Worm (Caenorhabditis elegans) whole organism, L1 larva: Measurements from ENCODE around the gene R07B1.13.

Experiments used
- aha-1 ChIP-seq: fragments of 150-350 bp; optimal IDR thresholded peaks from 2 replicates; lab custom pipeline; 2014; ENCODE audit warnings: missing biosample characterization, missing genetic modification characterization
- ceh-8 ChIP-seq: fragments of 200-800 bp; sonication (Bioruptor generic); optimal IDR thresholded peaks from 2 replicates; lab custom pipeline; 2018; ENCODE audit warnings: mild to moderate bottlenecking, missing genetic modification characterization, moderate library complexity, missing compliant biosample characterization
- ceh-82 ChIP-seq, 3 experiments: fragments of 150-350 bp in 1 of 3; sonication (generic microtip) in 2 of 3; optimal IDR thresholded peaks; 2 replicates each; lab custom pipeline; 2014 to 2017; ENCODE audit warnings: missing biosample characterization in 3 of 3, missing genetic modification characterization in 3 of 3
- dsc-1 ChIP-seq: sonication (generic microtip); optimal IDR thresholded peaks from 2 replicates; lab custom pipeline; 2016; ENCODE audit warnings: mild to moderate bottlenecking, missing genetic modification characterization, missing compliant biosample characterization
- efl-1 ChIP-seq, 4 experiments: fragments of 150-350 bp; optimal IDR thresholded peaks in 3 of 4; peaks in 1 of 4; 1 replicate in 1 of 4; 2 replicates in 3 of 4; lab custom pipeline; 2014; ENCODE audit warnings: missing biosample characterization in 2 of 4, missing genetic modification characterization in 2 of 4, missing genetic modification reagents in 2 of 4
- efl-3 ChIP-seq: fragments of 200-800 bp; sonication (Bioruptor generic); optimal IDR thresholded peaks from 2 replicates; lab custom pipeline; 2018; ENCODE audit warnings: mild to moderate bottlenecking, missing genetic modification characterization, missing compliant biosample characterization
- egl-13 ChIP-seq: sonication (generic microtip); optimal IDR thresholded peaks from 2 replicates; lab custom pipeline; 2016; ENCODE audit warnings: missing genotype, missing genetic modification reagents, missing genetic modification characterization, missing compliant biosample characterization
- egl-27 ChIP-seq, 2 experiments: fragments of 150-350 bp in 1 of 2; sonication (generic microtip); optimal IDR thresholded peaks; 3 replicates each; lab custom pipeline; 2017 to 2018; ENCODE audit warnings: missing biosample characterization in 2 of 2, missing genetic modification characterization in 2 of 2, missing genetic modification reagents in 2 of 2
- elt-3 ChIP-seq, 6 experiments: fragments of 150-350 bp in 1 of 6; sonication (generic microtip); optimal IDR thresholded peaks; 2 replicates each; lab custom pipeline; 2017 to 2018; ENCODE audit warnings: missing biosample characterization in 6 of 6, missing genetic modification characterization in 6 of 6, inconsistent platforms in 1 of 6
- fkh-10 ChIP-seq: sonication (generic microtip); optimal IDR thresholded peaks from 2 replicates; lab custom pipeline; 2017; ENCODE audit warnings: missing biosample characterization, missing genetic modification reagents, missing genetic modification characterization
- fkh-4 ChIP-seq: sonication (generic microtip); optimal IDR thresholded peaks from 2 replicates; lab custom pipeline; 2016; ENCODE audit warnings: missing compliant biosample characterization, missing genetic modification characterization, borderline replicate concordance
- fkh-8 ChIP-seq: sonication (generic microtip); optimal IDR thresholded peaks from 2 replicates; lab custom pipeline; 2016; ENCODE audit warnings: mild to moderate bottlenecking, missing genetic modification characterization, missing compliant biosample characterization
- fos-1 ChIP-seq: fragments of 150-350 bp; optimal IDR thresholded peaks from 2 replicates; lab custom pipeline; 2014; ENCODE audit warnings: missing biosample characterization, missing genetic modification characterization
- hlh-4 ChIP-seq: sonication (generic microtip); optimal IDR thresholded peaks from 2 replicates; lab custom pipeline; 2016; ENCODE audit warnings: mild to moderate bottlenecking, missing genetic modification characterization, missing compliant biosample characterization
- hpl-2 ChIP-seq: fragments of 150-350 bp; optimal IDR thresholded peaks from 2 replicates; lab custom pipeline; 2014; ENCODE audit warnings: missing biosample characterization, missing genetic modification reagents, missing genetic modification characterization
- irx-1 ChIP-seq: sonication (generic microtip); optimal IDR thresholded peaks from 2 replicates; lab custom pipeline; 2016; ENCODE audit warnings: missing genetic modification characterization, missing compliant biosample characterization
- isw-1 ChIP-seq: fragments of 200-800 bp; sonication (Bioruptor generic); IDR thresholded peaks from 2 replicates; pipeline ENCODE4 v1.3.6; 2022; ENCODE audit warnings: missing genetic modification characterization, missing compliant biosample characterization
- jun-1 ChIP-seq: fragments of 150-350 bp; optimal IDR thresholded peaks from 2 replicates; lab custom pipeline; 2014; ENCODE audit warnings: missing biosample characterization, missing genetic modification reagents, missing genetic modification characterization
- lin-14 ChIP-seq: fragments of 200-800 bp; sonication (Bioruptor generic); optimal IDR thresholded peaks from 2 replicates; lab custom pipeline; 2018; ENCODE audit warnings: mild to moderate bottlenecking, missing genetic modification characterization, moderate library complexity, missing compliant biosample characterization
- lin-15B ChIP-seq: fragments of 150-350 bp; sonication (generic microtip); optimal IDR thresholded peaks from 3 replicates; lab custom pipeline; 2014; ENCODE audit warnings: missing biosample characterization, missing genetic modification characterization
- lin-35 ChIP-seq, 2 experiments: fragments of 150-350 bp; optimal IDR thresholded peaks; 2 replicates each; lab custom pipeline; 2014; ENCODE audit warnings: missing biosample characterization in 2 of 2, missing genetic modification characterization in 2 of 2, missing genetic modification reagents in 2 of 2
- lsy-2 ChIP-seq, 2 experiments: fragments of 150-350 bp; optimal IDR thresholded peaks; 2 replicates each; lab custom pipeline; 2014; ENCODE audit warnings: missing biosample characterization in 2 of 2, missing genetic modification characterization in 2 of 2
- mdl-1 ChIP-seq, 2 experiments: fragments of 150-350 bp; optimal IDR thresholded peaks; 2 replicates each; lab custom pipeline; 2014 to 2017; ENCODE audit warnings: missing biosample characterization in 2 of 2, missing genetic modification characterization in 2 of 2, inconsistent platforms in 1 of 2
- mep-1 ChIP-seq: fragments of 150-350 bp; optimal IDR thresholded peaks from 2 replicates; lab custom pipeline; 2014; ENCODE audit warnings: missing biosample characterization, missing genetic modification characterization
- nhr-19 ChIP-seq: fragments of 200-800 bp; sonication (Bioruptor generic); conservative IDR thresholded peaks from 2 replicates; pipeline ENCODE4 v1.3.6; 2022; ENCODE audit warnings: missing genetic modification characterization, missing compliant biosample characterization
- nhr-20 ChIP-seq: sonication (generic microtip); optimal IDR thresholded peaks from 2 replicates; lab custom pipeline; 2016; ENCODE audit warnings: mild to moderate bottlenecking, missing genetic modification characterization, missing compliant biosample characterization
- nhr-28 ChIP-seq: fragments of 150-350 bp; optimal IDR thresholded peaks from 2 replicates; lab custom pipeline; 2014; ENCODE audit warnings: missing biosample characterization, missing genetic modification characterization
- nhr-47 ChIP-seq: sonication (generic microtip); optimal IDR thresholded peaks from 2 replicates; lab custom pipeline; 2016; ENCODE audit warnings: mild to moderate bottlenecking, missing genetic modification characterization, moderate library complexity, missing compliant biosample characterization
- nhr-71 ChIP-seq: sonication (generic microtip); optimal IDR thresholded peaks from 2 replicates; lab custom pipeline; 2016; ENCODE audit warnings: mild to moderate bottlenecking, missing genetic modification characterization, moderate library complexity, missing compliant biosample characterization
- nhr-76 ChIP-seq: sonication (generic microtip); optimal IDR thresholded peaks from 2 replicates; lab custom pipeline; 2017; ENCODE audit warnings: missing biosample characterization, missing genetic modification characterization
- nhr-77 ChIP-seq: fragments of 150-350 bp; optimal IDR thresholded peaks from 2 replicates; lab custom pipeline; 2014; ENCODE audit warnings: missing biosample characterization, missing genetic modification characterization
- nhr-85 ChIP-seq: sonication (generic microtip); peaks from one replicate; lab custom pipeline; 2016; ENCODE audit warnings: missing genetic modification characterization, inconsistent platforms, missing compliant biosample characterization
- pax-3 ChIP-seq: fragments of 200-800 bp; sonication (Bioruptor generic); optimal IDR thresholded peaks from 2 replicates; lab custom pipeline; 2018; ENCODE audit warnings: mild to moderate bottlenecking, missing genetic modification characterization, moderate library complexity, missing compliant biosample characterization
- rnt-1 ChIP-seq: sonication (generic microtip); optimal IDR thresholded peaks from 2 replicates; lab custom pipeline; 2016; ENCODE audit warnings: mild to moderate bottlenecking, missing genetic modification characterization, moderate library complexity, missing compliant biosample characterization
- snpc-4 ChIP-seq: fragments of 150-350 bp; optimal IDR thresholded peaks from 2 replicates; lab custom pipeline; 2014; ENCODE audit warnings: missing biosample characterization, missing genetic modification characterization
- sox-4 ChIP-seq: sonication (generic microtip); optimal IDR thresholded peaks from 2 replicates; lab custom pipeline; 2016; ENCODE audit warnings: missing genetic modification characterization, missing compliant biosample characterization
- sptf-1 ChIP-seq: fragments of 150-350 bp; optimal IDR thresholded peaks from 2 replicates; lab custom pipeline; 2014; ENCODE audit warnings: missing biosample characterization, missing genetic modification characterization
- tbx-2 ChIP-seq: sonication (generic microtip); optimal IDR thresholded peaks from 2 replicates; lab custom pipeline; 2016; ENCODE audit warnings: missing genetic modification characterization, missing compliant biosample characterization
- unc-130 ChIP-seq: fragments of 150-350 bp; optimal IDR thresholded peaks from 2 replicates; lab custom pipeline; 2017; ENCODE audit warnings: missing biosample characterization, missing genetic modification characterization, inconsistent platforms
- unc-30 ChIP-seq: sonication (generic microtip); optimal IDR thresholded peaks from 2 replicates; lab custom pipeline; 2017; ENCODE audit warnings: missing biosample characterization, missing genetic modification characterization
- unc-86 ChIP-seq: sonication (generic microtip); optimal IDR thresholded peaks from 2 replicates; lab custom pipeline; 2016; ENCODE audit warnings: missing genetic modification characterization, missing compliant biosample characterization
- unc-98 ChIP-seq: fragments of 200-800 bp; sonication (Bioruptor generic); IDR thresholded peaks from 2 replicates; pipeline ENCODE4 v1.3.6; 2022; ENCODE audit warnings: missing genetic modification characterization, missing compliant biosample characterization
- xbp-1 ChIP-seq: sonication (generic microtip); optimal IDR thresholded peaks from 2 replicates; lab custom pipeline; 2016; ENCODE audit warnings: missing genetic modification characterization, missing compliant biosample characterization
- zag-1 ChIP-seq: fragments of 150-350 bp; optimal IDR thresholded peaks from 2 replicates; lab custom pipeline; 2014; ENCODE audit warnings: missing biosample characterization, missing genetic modification characterization
- ztf-11 ChIP-seq, 2 experiments: sonication (generic microtip); optimal IDR thresholded peaks; 2 replicates each; lab custom pipeline; 2016 to 2017; ENCODE audit warnings: missing genetic modification characterization in 2 of 2, missing biosample characterization in 1 of 2, missing compliant biosample characterization in 1 of 2
- ztf-4 ChIP-seq: fragments of 150-350 bp; optimal IDR thresholded peaks from 2 replicates; lab custom pipeline; 2014; ENCODE audit warnings: missing biosample characterization, missing genetic modification characterization

Gene R07B1.13

ce11 chrX:9831215-9831614 lies 38.4 kb upstream of the R07B1.13 start, which contains the start of gene rrc-1:
Gene rrc-1 (minus strand): TSS chrX:9831288.
- TF ChIP-seq ceh-8: peak; percentile 76
- TF ChIP-seq mdl-1 (tag; optimal IDR thresholded peaks at IDR 0.05; lab: Kevin White, UChicago): no peak

ce11 chrX:9832370-9832769 lies 37.3 kb upstream of the R07B1.13 start:
- TF ChIP-seq fos-1 (tag; lab: Kevin White, UChicago) (no peak), lin-14 (GFP tag; lab: Kevin White, UChicago) (peak; percentile 52), sptf-1 (tag; lab: Kevin White, UChicago) (no peak), fkh-4 (tag; lab: Kevin White, UChicago) (no peak), lin-15B (tag; lab: Kevin White, UChicago) (no peak), nhr-76 (no peak), nhr-71 (peak; percentile 40), lsy-2 (tag; optimal IDR thresholded peaks at IDR 0.05; lab: Kevin White, UChicago) (peak in 1 of 2 experiments; percentile 3), efl-1 (optimal IDR thresholded peaks at IDR 0.05; lab: Kevin White, UChicago) (no peak), efl-1 (GFP tag; optimal IDR thresholded peaks at IDR 0.05 in 1 of 2; lab: Kevin White, UChicago) (no peak), rnt-1 (peak; percentile 62)

- peak; percentile 55 for TF ChIP-seq rnt-1
- peak; percentile 78 for TF ChIP-seq nhr-20 (tag; lab: Kevin White, UChicago)
- no peak for TF ChIP-seq egl-27 (tag; optimal IDR thresholded peaks at IDR 0.05; lab: Kevin White, UChicago)
- TF ChIP-seq mep-1 (tag; lab: Kevin White, UChicago): peak; percentile 81
- peak; percentile 15 for TF ChIP-seq dsc-1 (tag; lab: Kevin White, UChicago)
- TF ChIP-seq tbx-2: peak; percentile 67
- no peak for TF ChIP-seq nhr-77
- TF ChIP-seq jun-1: peak; percentile 47
- peak; percentile 65 for TF ChIP-seq nhr-47
- TF ChIP-seq aha-1: no peak
- TF ChIP-seq isw-1: peak; percentile 23
- no peak for TF ChIP-seq nhr-28 (tag; lab: Kevin White, UChicago)
- no peak for TF ChIP-seq zag-1 (tag; lab: Kevin White, UChicago)
- peak; percentile 59 for TF ChIP-seq xbp-1 (tag; lab: Kevin White, UChicago)
- TF ChIP-seq lin-35 (GFP tag; optimal IDR thresholded peaks at IDR 0.05; lab: Kevin White, UChicago): peak; percentile 26 to 75
- peak; percentile 82 for TF ChIP-seq nhr-71
- TF ChIP-seq fkh-10 (GFP tag; lab: Kevin White, UChicago): peak; percentile 46
- peak; percentile 68 for TF ChIP-seq hpl-2 (GFP tag; lab: Kevin White, UChicago)
- TF ChIP-seq ceh-8: peak; percentile 32
- no peak for TF ChIP-seq ztf-11 (tag; optimal IDR thresholded peaks at IDR 0.05; lab: Kevin White, UChicago)
- TF ChIP-seq pax-3 (tag; lab: Kevin White, UChicago): peak; percentile 17
- TF ChIP-seq lin-14 (GFP tag; lab: Kevin White, UChicago): peak; percentile 94
- TF ChIP-seq nhr-19: peak; percentile 39; the same call in 1 of the 2 replicates
- peak; percentile 69 for TF ChIP-seq nhr-85 (tag; lab: Kevin White, UChicago)
- TF ChIP-seq unc-130 (tag; lab: Kevin White, UChicago): no peak
- TF ChIP-seq mdl-1 (tag; optimal IDR thresholded peaks at IDR 0.05; lab: Kevin White, UChicago): peak in 1 of 2 experiments; percentile 92
- TF ChIP-seq lsy-2 (tag; optimal IDR thresholded peaks at IDR 0.05; lab: Kevin White, UChicago): peak; percentile 59 to 70
- no peak for TF ChIP-seq sox-4 (tag; lab: Kevin White, UChicago)
- TF ChIP-seq egl-13 (tag; lab: Kevin White, UChicago): peak; percentile 15
- TF ChIP-seq ztf-4 (tag; lab: Kevin White, UChicago): peak; percentile 10
- TF ChIP-seq hlh-4 (tag; lab: Kevin White, UChicago): no peak
- no peak for TF ChIP-seq efl-3 (GFP tag; lab: Kevin White, UChicago)
- TF ChIP-seq ceh-82 (tag; optimal IDR thresholded peaks at IDR 0.05; lab: Kevin White, UChicago): peak in 2 of 3 experiments; percentile 11 to 70
- TF ChIP-seq irx-1 (tag; lab: Kevin White, UChicago): peak; percentile 31
- TF ChIP-seq fkh-4 (tag; lab: Kevin White, UChicago): no peak
- peak; percentile 77 for TF ChIP-seq fkh-8 (tag; lab: Kevin White, UChicago)
- TF ChIP-seq unc-86 (tag; lab: Kevin White, UChicago): no peak
- TF ChIP-seq unc-30: no peak
- TF ChIP-seq unc-98 (GFP tag; lab: Robert Waterston, UW): no peak
- peak; percentile 26 to 30 for TF ChIP-seq efl-1 (optimal IDR thresholded peaks at IDR 0.05; lab: Kevin White, UChicago)
- TF ChIP-seq efl-1 (GFP tag; optimal IDR thresholded peaks at IDR 0.05 in 1 of 2; lab: Kevin White, UChicago): peak; percentile 34 to 65
- TF ChIP-seq snpc-4 (tag; lab: Kevin White, UChicago): peak; percentile 32
- no peak for TF ChIP-seq elt-3 (tag; optimal IDR thresholded peaks at IDR 0.05; lab: Kevin White, UChicago)
Measured at ce11 chrX:9837989-9838541, 31.6 kb upstream of the R07B1.13 start, which contains the start of gene ipla-2. Gene ipla-2 (minus strand): TSS chrX:9838039.
